Worm (Caenorhabditis elegans) whole organism, young adult: ENCODE data around the gene sre-38.

ENCODE experiments used
- B0035.1 ChIP-seq: sonication (generic microtip); optimal IDR thresholded peaks from 2 replicates; lab custom pipeline; 2016; ENCODE audit warnings: missing genetic modification characterization, mild to moderate bottlenecking, missing compliant biosample characterization, missing genotype, missing genetic modification reagents
- C06A6.2 ChIP-seq: fragments of 200-800 bp; sonication (Bioruptor generic); conservative IDR thresholded peaks from 2 replicates; pipeline ENCODE4 v1.3.6; 2022; ENCODE audit warnings: missing genetic modification characterization, missing compliant biosample characterization
- D2030.7 ChIP-seq: fragments of 200-800 bp; sonication (Bioruptor generic); IDR thresholded peaks from 2 replicates; pipeline ENCODE4 v1.3.6; 2022; ENCODE audit warnings: missing genetic modification reagents, missing genetic modification characterization, missing compliant biosample characterization
- F23B12.7 ChIP-seq: sonication (generic microtip); optimal IDR thresholded peaks from 2 replicates; lab custom pipeline; 2017; ENCODE audit warnings: missing genetic modification characterization, mild to moderate bottlenecking, missing compliant biosample characterization, antibody characterized with exemption, moderate library complexity; ENCODE audit not compliant: insufficient read depth
- F37B4.10 ChIP-seq: fragments of 200-800 bp; sonication (Bioruptor generic); IDR thresholded peaks from 2 replicates; pipeline ENCODE4 v1.3.6; 2022; ENCODE audit warnings: missing genetic modification characterization, missing compliant biosample characterization
- Y53G8AR.9 ChIP-seq: fragments of 200-800 bp; sonication (Bioruptor generic); conservative IDR thresholded peaks from 2 replicates; pipeline ENCODE4 v1.3.6; 2022; ENCODE audit warnings: missing genetic modification reagents, missing genetic modification characterization, missing compliant biosample characterization
- ZK185.1 ChIP-seq: sonication (generic microtip); optimal IDR thresholded peaks from 2 replicates; lab custom pipeline; 2016; ENCODE audit warnings: mild to moderate bottlenecking, missing genetic modification characterization, missing compliant biosample characterization; ENCODE audit not compliant: poor library complexity, severe bottlenecking
- athp-1 ChIP-seq: sonication (generic microtip); optimal IDR thresholded peaks from 2 replicates; lab custom pipeline; 2017; ENCODE audit warnings: mild to moderate bottlenecking, missing genetic modification characterization, missing compliant biosample characterization
- attf-5 ChIP-seq: fragments of 200-800 bp; sonication (Bioruptor generic); optimal IDR thresholded peaks from 2 replicates; lab custom pipeline; 2018; ENCODE audit warnings: mild to moderate bottlenecking, missing genetic modification characterization, missing compliant biosample characterization
- attf-6 ChIP-seq: fragments of 200-800 bp; sonication (Bioruptor generic); IDR thresholded peaks from 2 replicates; pipeline ENCODE4 v1.3.6; 2022; ENCODE audit warnings: missing genetic modification reagents, missing genetic modification characterization, missing compliant biosample characterization
- ceh-100 ChIP-seq: fragments of 200-800 bp; sonication (Bioruptor generic); IDR thresholded peaks from 2 replicates; pipeline ENCODE4 v1.3.6; 2022; ENCODE audit warnings: missing genetic modification reagents, missing genetic modification characterization, missing compliant biosample characterization
- ceh-79 ChIP-seq: sonication (generic microtip); optimal IDR thresholded peaks from 2 replicates; lab custom pipeline; 2017; ENCODE audit warnings: mild to moderate bottlenecking, missing genetic modification characterization, missing compliant biosample characterization
- dpl-1 ChIP-seq: fragments of 150-350 bp; optimal IDR thresholded peaks from 2 replicates; lab custom pipeline; 2014; ENCODE audit warnings: missing biosample characterization, missing genetic modification reagents, missing genetic modification characterization
- egrh-3 ChIP-seq: fragments of 200-800 bp; sonication (Bioruptor generic); IDR thresholded peaks from 2 replicates; pipeline ENCODE4 v1.3.6; 2022; ENCODE audit warnings: missing genetic modification reagents, missing genetic modification characterization, missing compliant biosample characterization
- gei-17 ChIP-seq: fragments of 200-800 bp; sonication (Bioruptor generic); optimal IDR thresholded peaks from 2 replicates; lab custom pipeline; 2018; ENCODE audit warnings: mild to moderate bottlenecking, missing genetic modification characterization, missing compliant biosample characterization
- hlh-12 ChIP-seq: sonication (generic microtip); optimal IDR thresholded peaks from 2 replicates; lab custom pipeline; 2016; ENCODE audit warnings: missing genetic modification characterization, missing compliant biosample characterization
- hmg-1.2 ChIP-seq: fragments of 200-800 bp; sonication (Bioruptor generic); IDR thresholded peaks from 2 replicates; pipeline ENCODE4 v1.3.6; 2022; ENCODE audit warnings: missing genetic modification reagents, missing genetic modification characterization, missing compliant biosample characterization
- let-607 ChIP-seq, 2 experiments: fragments of 200-800 bp in 1 of 2; sonication (Bioruptor generic) in 1 of 2; sonication (generic microtip) in 1 of 2; optimal IDR thresholded peaks; 2 replicates each; lab custom pipeline; 2016 to 2018; ENCODE audit warnings: mild to moderate bottlenecking in 2 of 2, missing compliant biosample characterization in 2 of 2, missing genetic modification characterization in 2 of 2, moderate library complexity in 2 of 2, missing genotype in 1 of 2
- lsl-1 ChIP-seq: fragments of 200-800 bp; sonication (Bioruptor generic); optimal IDR thresholded peaks from 2 replicates; lab custom pipeline; 2018; ENCODE audit warnings: mild to moderate bottlenecking, missing genetic modification characterization, moderate library complexity, missing compliant biosample characterization
- nfya-1 ChIP-seq: sonication (generic microtip); optimal IDR thresholded peaks from 2 replicates; lab custom pipeline; 2017; ENCODE audit warnings: antibody characterized with exemption, missing compliant biosample characterization, missing genetic modification characterization, borderline replicate concordance; ENCODE audit not compliant: insufficient read depth
- nfyb-1 ChIP-seq: fragments of 200-800 bp; sonication (Bioruptor generic); IDR thresholded peaks from 2 replicates; pipeline ENCODE4 v1.3.6; 2022; ENCODE audit warnings: missing genetic modification reagents, missing genetic modification characterization, missing compliant biosample characterization
- nhr-179 ChIP-seq: sonication (generic microtip); optimal IDR thresholded peaks from 2 replicates; lab custom pipeline; 2016; ENCODE audit warnings: mild to moderate bottlenecking, missing genetic modification characterization, missing compliant biosample characterization
- nhr-27 ChIP-seq: fragments of 200-800 bp; sonication (Bioruptor generic); optimal IDR thresholded peaks from 2 replicates; lab custom pipeline; 2018; ENCODE audit warnings: mild to moderate bottlenecking, missing genetic modification characterization, moderate library complexity, missing compliant biosample characterization
- pbrm-1 ChIP-seq: fragments of 200-800 bp; sonication (Bioruptor generic); IDR thresholded peaks from 2 replicates; pipeline ENCODE4 v1.3.6; 2022; ENCODE audit warnings: missing genetic modification reagents, missing genetic modification characterization, missing compliant biosample characterization
- sdz-38 ChIP-seq: sonication (generic microtip); optimal IDR thresholded peaks from 2 replicates; lab custom pipeline; 2016; ENCODE audit warnings: missing genotype, missing genetic modification characterization, missing compliant biosample characterization
- somi-1 ChIP-seq: fragments of 200-800 bp; sonication (Bioruptor generic); optimal IDR thresholded peaks from 2 replicates; lab custom pipeline; 2018; ENCODE audit warnings: mild to moderate bottlenecking, missing genetic modification characterization, missing compliant biosample characterization
- sptf-2 ChIP-seq: fragments of 200-800 bp; sonication (Bioruptor generic); optimal IDR thresholded peaks from 2 replicates; lab custom pipeline; 2018; ENCODE audit warnings: mild to moderate bottlenecking, missing genetic modification characterization, missing compliant biosample characterization
- unc-130 ChIP-seq: sonication (generic microtip); optimal IDR thresholded peaks from 2 replicates; lab custom pipeline; 2016; ENCODE audit warnings: missing genetic modification reagents, missing genetic modification characterization, missing compliant biosample characterization
- ztf-18 ChIP-seq: sonication (generic microtip); optimal IDR thresholded peaks from 2 replicates; lab custom pipeline; 2016; ENCODE audit warnings: missing genotype, mild to moderate bottlenecking, missing genetic modification characterization, missing compliant biosample characterization

Gene sre-38

DNA sequence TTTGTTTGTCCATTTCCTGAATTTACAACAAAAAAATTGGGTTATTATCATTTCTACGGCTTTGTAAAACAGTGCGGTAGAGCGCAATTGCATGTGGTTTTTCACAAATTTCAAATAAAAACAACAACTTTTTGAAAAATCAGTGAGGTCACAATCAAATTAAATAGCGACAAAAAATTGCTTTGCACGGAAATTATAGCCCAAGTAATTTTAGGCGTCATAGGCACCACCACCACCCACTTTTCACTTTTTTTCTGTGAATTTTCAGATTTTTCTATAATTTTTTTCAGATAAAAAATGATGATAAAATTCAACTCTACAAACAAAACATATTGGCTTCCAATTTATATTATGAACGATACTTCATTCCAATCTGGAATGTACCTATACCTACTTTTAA is at the start of gene sre-38:
Gene sre-38 (plus strand): TSS at position 301 of the 400 bp plus-strand sequence.
- TF ChIP-seq sptf-2 (no peak), egrh-3 (GFP tag; lab: Robert Waterston, UW) (no peak), ztf-18 (tag; lab: Kevin White, UChicago) (no peak), sdz-38 (tag; lab: Kevin White, UChicago) (no peak), pbrm-1 (GFP tag; lab: Robert Waterston, UW) (no peak), attf-5 (GFP tag; lab: Kevin White, UChicago) (no peak)

DNA sequence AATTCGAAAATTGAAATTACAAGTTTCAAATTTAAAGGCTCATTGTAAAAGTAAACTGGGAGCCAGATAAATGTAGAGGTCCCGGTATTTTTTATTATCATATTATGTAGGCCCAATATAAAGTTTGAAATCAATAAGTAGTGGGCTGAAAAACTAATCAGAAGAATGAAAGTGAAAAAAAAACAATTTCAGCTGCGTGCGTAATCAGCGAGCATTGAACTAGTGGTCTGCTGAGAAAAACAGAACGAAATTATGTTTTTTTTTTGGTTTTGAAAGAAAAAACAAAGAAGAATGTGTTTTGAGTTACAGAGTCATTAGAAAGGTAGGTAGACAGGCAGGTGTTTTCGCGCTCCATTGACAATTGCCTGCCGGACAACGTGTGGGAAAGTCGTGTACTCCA is 48.7 kb upstream of the sre-38 start, which contains the start of gene sre-31:
Gene sre-31 (minus strand): TSS at position 101 of the 400 bp plus-strand sequence.
- TF ChIP-seq F23B12.7 (tag; lab: Kevin White, UChicago) = no peak
- no peak for TF ChIP-seq hmg-1.2 (GFP tag; lab: Robert Waterston, UW)
- no peak for TF ChIP-seq ZK185.1 (tag; lab: Kevin White, UChicago)
- TF ChIP-seq unc-130 (GFP tag; lab: Kevin White, UChicago) = no peak
- TF ChIP-seq Y53G8AR.9 (GFP tag; lab: Robert Waterston, UW) = no peak
- TF ChIP-seq nhr-27 (tag; lab: Kevin White, UChicago) = no peak
- TF ChIP-seq D2030.7 (GFP tag; lab: Robert Waterston, UW) = no peak
- no peak for TF ChIP-seq ceh-100 (GFP tag; lab: Robert Waterston, UW)
- TF ChIP-seq attf-6 (GFP tag; lab: Robert Waterston, UW) = no peak
- no peak for TF ChIP-seq athp-1 (tag; lab: Kevin White, UChicago)
- TF ChIP-seq C06A6.2 (GFP tag; lab: Robert Waterston, UW) = no peak
- TF ChIP-seq let-607 (tag; optimal IDR thresholded peaks at IDR 0.05; lab: Kevin White, UChicago) = no peak
- TF ChIP-seq F37B4.10 = no peak
- no peak for TF ChIP-seq ceh-79 (tag; lab: Kevin White, UChicago)
- TF ChIP-seq, all 124 proteins: peak for 0

ce11 chrII:12410107-12410506 is 47.3 kb upstream of the sre-38 start, which contains the start of gene F57G9.3:
F57G9.3 (minus strand) TSS chrII:12410207.
- TF ChIP-seq D2030.7 (GFP tag; lab: Robert Waterston, UW) (no peak), pbrm-1 (GFP tag; lab: Robert Waterston, UW) (no peak), B0035.1 (tag; lab: Kevin White, UChicago) (no peak), egrh-3 (GFP tag; lab: Robert Waterston, UW) (no peak), let-607 (tag; optimal IDR thresholded peaks at IDR 0.05; lab: Kevin White, UChicago) (no peak)

DNA sequence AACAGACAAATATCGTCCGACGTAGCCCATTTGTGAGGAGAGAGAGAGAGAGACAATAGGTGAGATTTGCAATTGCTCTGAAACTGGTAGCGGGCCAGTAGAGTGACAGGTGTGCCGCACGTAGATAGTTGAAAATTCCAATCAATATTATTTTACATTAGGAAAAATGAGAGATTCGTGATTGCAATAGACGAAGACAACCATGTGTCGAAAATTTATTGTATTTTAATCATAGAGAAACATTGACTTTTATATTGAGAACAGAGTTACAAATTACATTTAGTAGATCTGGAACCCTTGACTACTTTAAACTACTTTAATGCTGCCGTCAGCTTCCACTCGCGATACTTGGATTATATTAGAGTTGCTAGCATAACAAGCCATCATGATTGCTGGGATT is 45.0 kb upstream of the sre-38 start, which contains the start of gene Y57A10C.1:
Gene Y57A10C.1 (minus strand): TSS at position 101 of the 400 bp plus-strand sequence.
- TF ChIP-seq nfya-1 (tag; lab: Kevin White, UChicago) (no peak), hlh-12 (tag; lab: Kevin White, UChicago) (no peak), dpl-1 (no peak), nfyb-1 (GFP tag; lab: Robert Waterston, UW) (no peak), gei-17 (GFP tag; lab: Kevin White, UChicago) (no peak), somi-1 (GFP tag; lab: Kevin White, UChicago) (no peak)

- no peak for TF ChIP-seq lsl-1 (GFP tag; lab: Kevin White, UChicago)
- no peak for TF ChIP-seq nhr-27 (tag; lab: Kevin White, UChicago)
- TF ChIP-seq nhr-179 = no peak
- TF ChIP-seq, all 124 proteins: peak for 0
Observed at ce11 chrII:12414805-12415204, 42.6 kb upstream of the sre-38 start, which contains the start of gene Y57A10C.11. Y57A10C.11 (minus strand) TSS chrII:12414905.
